Fruit fly (Drosophila melanogaster): ENCODE results near the gene CG18858.
"Not testable (repeated sequence)": the region's sequence is repeated elsewhere in the genome, so short reads cannot be mapped to it uniquely, and the experiment has no call there.

- TF ChIP-seq psq, insv, Sin3A (optimal IDR thresholded peaks at IDR 0.05): not testable (repeated sequence)
Observed at dm6 chr2L:20458975-20459374, at the start of gene CG18858, which contains the start of gene Cdc23.
